Worm (Caenorhabditis elegans) whole organism, young adult: Measurements from ENCODE around the gene col-183.
A peak's percentile ranks its signal among the peaks of the same experiment; 100 is the strongest.
"Not testable (repeated sequence)": the region's sequence is repeated elsewhere in the genome, so short reads cannot be mapped to it uniquely, and the experiment has no call there.

ENCODE experiments used
- C17E4.6 ChIP-seq: fragments of 200-800 bp; sonication (Bioruptor generic); IDR thresholded peaks from 2 replicates; pipeline ENCODE4 v1.3.6; 2022; ENCODE audit warnings: missing genetic modification reagents, missing genetic modification characterization, missing compliant biosample characterization
- F22D6.2 ChIP-seq: sonication (generic microtip); optimal IDR thresholded peaks from 2 replicates; lab custom pipeline; 2016; ENCODE audit warnings: mild to moderate bottlenecking, missing genetic modification characterization, missing compliant biosample characterization
- F33H1.4 ChIP-seq: fragments of 200-800 bp; sonication (Bioruptor generic); IDR thresholded peaks from 2 replicates; pipeline ENCODE4 v1.3.6; 2022; ENCODE audit warnings: missing genetic modification reagents, missing genetic modification characterization, missing compliant biosample characterization
- F49E8.2 ChIP-seq: sonication (generic microtip); optimal IDR thresholded peaks from 3 replicates; lab custom pipeline; 2017; ENCODE audit warnings: missing genetic modification characterization, mild to moderate bottlenecking, missing compliant biosample characterization, antibody characterized with exemption, moderate library complexity; ENCODE audit not compliant: insufficient read depth
- F57C9.4 ChIP-seq: sonication (generic microtip); optimal IDR thresholded peaks from 2 replicates; lab custom pipeline; 2017; ENCODE audit warnings: mild to moderate bottlenecking, missing genetic modification characterization, missing compliant biosample characterization
- K12H6.12 ChIP-seq: fragments of 200-800 bp; sonication (Bioruptor generic); optimal IDR thresholded peaks from 2 replicates; lab custom pipeline; 2018; ENCODE audit warnings: mild to moderate bottlenecking, missing genetic modification characterization, missing compliant biosample characterization
- ama-1 ChIP-seq, 3 experiments: fragments of 150-350 bp in 1 of 3; sonication (generic microtip) in 2 of 3; optimal IDR thresholded peaks; 2 replicates each; lab custom pipeline; 2014 to 2018; ENCODE audit warnings: missing biosample characterization in 2 of 3, missing genetic modification characterization in 2 of 3, missing genetic modification reagents in 2 of 3
- aptf-3 ChIP-seq: fragments of 200-800 bp; sonication (Bioruptor generic); IDR thresholded peaks from 2 replicates; pipeline ENCODE4 v1.3.6; 2022; ENCODE audit warnings: missing genetic modification characterization, missing compliant biosample characterization
- atf-7 ChIP-seq: sonication (generic microtip); optimal IDR thresholded peaks from 2 replicates; lab custom pipeline; 2017; ENCODE audit warnings: mild to moderate bottlenecking, missing genetic modification characterization, missing compliant biosample characterization
- attf-6 ChIP-seq: fragments of 200-800 bp; sonication (Bioruptor generic); IDR thresholded peaks from 2 replicates; pipeline ENCODE4 v1.3.6; 2022; ENCODE audit warnings: missing genetic modification reagents, missing genetic modification characterization, missing compliant biosample characterization
- ceh-100 ChIP-seq: fragments of 200-800 bp; sonication (Bioruptor generic); IDR thresholded peaks from 2 replicates; pipeline ENCODE4 v1.3.6; 2022; ENCODE audit warnings: missing genetic modification reagents, missing genetic modification characterization, missing compliant biosample characterization
- ceh-27 ChIP-seq: fragments of 200-800 bp; sonication (Bioruptor generic); optimal IDR thresholded peaks from 2 replicates; lab custom pipeline; 2018; ENCODE audit warnings: mild to moderate bottlenecking, missing genetic modification characterization, moderate library complexity, missing compliant biosample characterization
- ceh-79 ChIP-seq: sonication (generic microtip); optimal IDR thresholded peaks from 2 replicates; lab custom pipeline; 2017; ENCODE audit warnings: mild to moderate bottlenecking, missing genetic modification characterization, missing compliant biosample characterization
- dpl-1 ChIP-seq: fragments of 150-350 bp; optimal IDR thresholded peaks from 2 replicates; lab custom pipeline; 2014; ENCODE audit warnings: missing biosample characterization, missing genetic modification reagents, missing genetic modification characterization
- egl-18 ChIP-seq: fragments of 200-800 bp; sonication (Bioruptor generic); IDR thresholded peaks from 2 replicates; pipeline ENCODE4 v1.3.6; 2022; ENCODE audit warnings: missing genetic modification reagents, missing genetic modification characterization, missing compliant biosample characterization
- egrh-3 ChIP-seq: fragments of 200-800 bp; sonication (Bioruptor generic); IDR thresholded peaks from 2 replicates; pipeline ENCODE4 v1.3.6; 2022; ENCODE audit warnings: missing genetic modification reagents, missing genetic modification characterization, missing compliant biosample characterization
- ekl-4 ChIP-seq: fragments of 200-800 bp; sonication (Bioruptor generic); IDR thresholded peaks from 2 replicates; pipeline ENCODE4 v1.3.6; 2022; ENCODE audit warnings: missing genetic modification reagents, missing genetic modification characterization, missing compliant biosample characterization
- hlh-12 ChIP-seq: sonication (generic microtip); optimal IDR thresholded peaks from 2 replicates; lab custom pipeline; 2016; ENCODE audit warnings: missing genetic modification characterization, missing compliant biosample characterization
- hmg-1.2 ChIP-seq: fragments of 200-800 bp; sonication (Bioruptor generic); IDR thresholded peaks from 2 replicates; pipeline ENCODE4 v1.3.6; 2022; ENCODE audit warnings: missing genetic modification reagents, missing genetic modification characterization, missing compliant biosample characterization
- let-526 ChIP-seq: fragments of 200-800 bp; sonication (Bioruptor generic); IDR thresholded peaks from 2 replicates; pipeline ENCODE4 v1.3.6; 2022; ENCODE audit warnings: missing genetic modification reagents, missing genetic modification characterization, missing compliant biosample characterization
- lin-35 ChIP-seq, 3 experiments: fragments of 150-350 bp in 2 of 3; sonication (generic microtip) in 1 of 3; optimal IDR thresholded peaks; 2 replicates each; lab custom pipeline; 2014 to 2018; ENCODE audit warnings: missing biosample characterization in 3 of 3, missing genetic modification characterization in 3 of 3, missing genetic modification reagents in 3 of 3
- lir-1 ChIP-seq: fragments of 200-800 bp; sonication (Bioruptor generic); conservative IDR thresholded peaks from 2 replicates; pipeline ENCODE4 v1.3.6; 2022; ENCODE audit warnings: missing genetic modification reagents, missing genetic modification characterization, missing compliant biosample characterization
- lsy-27 ChIP-seq: sonication (generic microtip); optimal IDR thresholded peaks from 2 replicates; lab custom pipeline; 2017; ENCODE audit warnings: missing genetic modification characterization, mild to moderate bottlenecking, missing compliant biosample characterization, antibody characterized with exemption, missing genotype, borderline replicate concordance; ENCODE audit not compliant: insufficient read depth
- madf-6 ChIP-seq: fragments of 200-800 bp; sonication (Bioruptor generic); IDR thresholded peaks from 2 replicates; pipeline ENCODE4 v1.3.6; 2022; ENCODE audit warnings: missing genetic modification reagents, missing genetic modification characterization, missing compliant biosample characterization
- madf-8 ChIP-seq: fragments of 200-800 bp; sonication (Bioruptor generic); conservative IDR thresholded peaks from 2 replicates; pipeline ENCODE4 v1.3.6; 2022; ENCODE audit warnings: missing genetic modification reagents, missing genetic modification characterization, missing compliant biosample characterization
- nfya-1 ChIP-seq: sonication (generic microtip); optimal IDR thresholded peaks from 2 replicates; lab custom pipeline; 2017; ENCODE audit warnings: antibody characterized with exemption, missing compliant biosample characterization, missing genetic modification characterization, borderline replicate concordance; ENCODE audit not compliant: insufficient read depth
- nhr-80 ChIP-seq: sonication (generic microtip); optimal IDR thresholded peaks from 2 replicates; lab custom pipeline; 2016; ENCODE audit warnings: missing genetic modification characterization, missing compliant biosample characterization
- rpc-1 ChIP-seq, 2 experiments: fragments of 150-350 bp in 1 of 2; sonication (generic microtip) in 1 of 2; optimal IDR thresholded peaks; 2 replicates each; lab custom pipeline; 2014 to 2018; ENCODE audit warnings: missing biosample characterization in 1 of 2, missing genetic modification characterization in 1 of 2, missing genetic modification reagents in 1 of 2, missing genotype in 1 of 2
- snpc-1.3 ChIP-seq: sonication (generic microtip); optimal IDR thresholded peaks from 2 replicates; lab custom pipeline; 2017; ENCODE audit warnings: missing genetic modification characterization, mild to moderate bottlenecking, missing compliant biosample characterization, antibody characterized with exemption, moderate library complexity, missing genotype, missing genetic modification reagents; ENCODE audit not compliant: insufficient read depth
- sptf-2 ChIP-seq: fragments of 200-800 bp; sonication (Bioruptor generic); optimal IDR thresholded peaks from 2 replicates; lab custom pipeline; 2018; ENCODE audit warnings: mild to moderate bottlenecking, missing genetic modification characterization, missing compliant biosample characterization
- tbp1 ChIP-seq: fragments of 200-800 bp; sonication (Bioruptor generic); optimal IDR thresholded peaks from 2 replicates; lab custom pipeline; 2018; ENCODE audit warnings: mild to moderate bottlenecking, missing genetic modification characterization, missing compliant biosample characterization
- unc-130 ChIP-seq: sonication (generic microtip); optimal IDR thresholded peaks from 2 replicates; lab custom pipeline; 2016; ENCODE audit warnings: missing genetic modification reagents, missing genetic modification characterization, missing compliant biosample characterization
- zim-3 ChIP-seq: sonication (generic microtip); optimal IDR thresholded peaks from 2 replicates; lab custom pipeline; 2017; ENCODE audit warnings: mild to moderate bottlenecking, missing genetic modification characterization, moderate library complexity, missing compliant biosample characterization
- ztf-26 ChIP-seq: sonication (generic microtip); optimal IDR thresholded peaks from 2 replicates; lab custom pipeline; 2017; ENCODE audit warnings: missing genetic modification characterization, missing compliant biosample characterization
- ztf-6 ChIP-seq: fragments of 200-800 bp; sonication (Bioruptor generic); IDR thresholded peaks from 2 replicates; pipeline ENCODE4 v1.3.6; 2022; ENCODE audit warnings: missing genetic modification reagents, missing genetic modification characterization, missing compliant biosample characterization

col-183 gene

DNA sequence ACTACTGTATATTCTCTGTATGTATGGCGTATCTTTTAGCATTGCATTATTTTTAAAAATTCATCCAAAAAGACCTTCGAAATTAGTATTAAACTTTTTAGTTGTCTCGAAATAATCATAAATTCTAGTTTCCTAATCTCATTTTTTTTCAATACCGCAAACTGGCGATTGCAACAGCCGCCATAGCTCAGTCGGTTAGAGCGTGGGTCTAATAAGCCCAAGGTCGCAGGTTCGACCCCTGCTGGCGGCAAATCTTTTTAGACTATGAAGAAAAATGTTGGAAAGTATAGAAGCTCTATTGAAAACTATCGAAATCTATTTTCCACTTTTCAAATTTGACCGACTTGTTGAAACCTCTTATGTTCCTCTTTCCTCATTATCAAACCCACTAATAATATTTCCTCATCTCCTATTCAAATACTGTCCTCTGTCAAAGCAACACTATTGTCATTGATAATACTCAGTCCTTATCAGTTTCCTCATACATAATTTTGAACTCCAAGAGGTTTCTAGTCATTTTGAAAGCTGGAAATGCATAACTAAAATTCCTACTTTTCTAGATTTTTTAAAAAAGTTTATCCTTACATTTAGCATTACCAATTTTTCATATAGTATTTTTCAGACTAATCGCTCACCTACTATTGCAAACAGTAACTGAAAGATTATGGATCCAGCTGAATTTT lies 31.6 kb downstream of the col-183 start, which contains the start of gene jmjd-3.3 (continued):
- no peak for TF ChIP-seq nfya-1 (tag; lab: Kevin White, UChicago)
- TF ChIP-seq lir-1 (GFP tag; lab: Robert Waterston, UW): no peak
- TF ChIP-seq ztf-6 (GFP tag; lab: Robert Waterston, UW): no peak
- TF ChIP-seq ztf-26 (tag; lab: Kevin White, UChicago): no peak
- no peak for TF ChIP-seq madf-8 (GFP tag; lab: Robert Waterston, UW)
- no peak for TF ChIP-seq let-526 (GFP tag; lab: Robert Waterston, UW)
- TF ChIP-seq ama-1 (optimal IDR thresholded peaks at IDR 0.05; lab: Kevin White, UChicago): no peak
- peak in 1 of 2 experiments; percentile 26 for TF ChIP-seq ama-1 (GFP tag; optimal IDR thresholded peaks at IDR 0.05; lab: Kevin White, UChicago)
- TF ChIP-seq aptf-3 (GFP tag; lab: Robert Waterston, UW): no peak

DNA sequence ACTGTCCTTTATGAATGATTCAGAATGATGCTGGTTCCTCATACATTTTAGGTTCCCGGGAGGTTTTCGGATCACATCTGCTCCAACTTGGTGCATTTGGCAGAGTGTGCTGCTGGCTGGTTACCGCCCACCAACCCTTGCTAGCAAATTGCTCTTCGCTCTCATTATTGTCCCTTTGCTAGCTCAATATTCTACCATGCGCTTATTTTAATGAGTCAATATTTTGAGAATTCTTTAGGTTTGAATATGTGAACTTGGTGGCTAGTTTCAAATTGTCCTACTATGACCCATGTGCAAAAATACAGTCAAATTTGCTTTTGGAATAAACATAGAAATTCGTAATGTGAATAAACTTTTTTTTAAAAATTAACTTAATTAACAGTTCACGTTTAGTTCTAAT lies 32.4 kb downstream of the col-183 start:
- TF ChIP-seq egrh-3 (GFP tag; lab: Robert Waterston, UW): no peak
- TF ChIP-seq atf-7 (tag; lab: Kevin White, UChicago): no peak
- no peak for TF ChIP-seq rpc-1 (optimal IDR thresholded peaks at IDR 0.05; lab: Kevin White, UChicago)
- TF ChIP-seq rpc-1 (tag; optimal IDR thresholded peaks at IDR 0.05; lab: Kevin White, UChicago): no peak
- TF ChIP-seq C17E4.6 (GFP tag; lab: Robert Waterston, UW): no peak
- no peak for TF ChIP-seq egl-18 (GFP tag; lab: Robert Waterston, UW)
- TF ChIP-seq, all 124 proteins: peak for 0

DNA sequence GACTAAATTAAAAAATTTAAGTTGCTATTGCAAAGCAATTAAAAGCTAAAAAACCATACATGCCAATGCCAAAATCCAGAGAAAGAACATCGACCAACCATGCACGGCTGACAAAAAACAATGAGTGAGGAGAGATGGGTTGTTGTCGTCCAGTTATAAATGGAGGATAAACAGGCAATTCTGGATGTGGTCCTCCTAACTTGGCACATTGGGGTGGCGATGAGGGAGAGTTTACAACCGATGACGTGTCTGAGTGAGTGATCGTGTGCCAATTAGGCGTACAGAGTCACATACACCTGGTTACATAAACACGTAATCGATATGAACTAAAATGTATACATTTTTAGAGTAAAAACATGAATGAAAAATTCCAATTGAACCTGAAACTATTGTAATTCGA lies 36.2 kb downstream of the col-183 start, which contains the start of gene C29F7.10:
TSS of gene C29F7.10 (minus strand) at position 101 of the 400 bp plus-strand sequence.
- TF ChIP-seq hmg-1.2, attf-6, ceh-100 (GFP tag; lab: Robert Waterston, UW): not testable (repeated sequence)

DNA sequence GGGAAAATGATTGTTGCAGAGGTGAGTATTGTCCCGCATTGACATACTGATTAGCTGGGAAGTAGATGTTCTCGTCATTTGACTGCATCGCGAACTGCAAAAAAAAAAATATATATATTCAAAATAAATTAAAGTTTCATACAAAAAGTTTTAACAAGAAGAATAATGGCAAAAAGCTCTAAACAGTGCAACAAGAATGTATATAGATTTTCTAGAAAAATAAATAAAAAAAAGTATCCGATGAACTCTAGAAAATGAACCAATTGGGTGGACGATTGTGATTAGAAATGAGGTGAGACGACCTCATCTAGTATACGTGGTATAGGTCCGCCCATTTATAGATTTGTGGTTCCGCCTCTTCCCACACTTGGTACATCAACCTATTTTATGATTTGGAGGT lies 38.8 kb downstream of the col-183 start, which contains the start of gene fkh-4:
TSS of gene fkh-4 (minus strand) at position 101 of the 400 bp plus-strand sequence.
- not testable (repeated sequence) for TF ChIP-seq lsy-27; K12H6.12; dpl-1 (GFP tag; lab: Kevin White, UChicago)

DNA sequence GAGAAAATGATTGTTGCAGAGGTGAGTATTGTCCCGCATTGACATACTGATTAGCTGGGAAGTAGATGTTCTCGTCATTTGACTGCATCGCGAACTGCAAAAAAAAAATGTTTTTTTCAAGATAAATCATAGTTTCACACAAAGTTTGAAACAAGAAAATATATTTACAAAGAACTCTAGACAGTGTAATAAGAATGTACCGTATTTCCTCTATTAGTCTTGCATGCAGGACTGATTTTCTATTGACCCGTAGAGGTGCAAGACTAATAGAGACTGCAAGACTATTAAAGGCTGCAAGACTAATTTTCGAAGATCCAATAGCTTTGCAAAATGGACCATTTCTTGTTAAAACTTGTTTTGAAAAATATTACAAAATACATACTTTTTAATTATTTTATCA lies 44.2 kb downstream of the col-183 start, which contains the start of gene fkh-3:
TSS of gene fkh-3 (minus strand) at position 101 of the 400 bp plus-strand sequence.
- TF ChIP-seq F57C9.4 (tag; lab: Kevin White, UChicago) (no peak), nhr-80 (tag; lab: Kevin White, UChicago) (no peak), ceh-27 (no peak), F33H1.4 (GFP tag; lab: Robert Waterston, UW) (no peak), ekl-4 (GFP tag; lab: Robert Waterston, UW) (no peak), lsy-27 (no peak), madf-6 (GFP tag; lab: Robert Waterston, UW) (no peak), ceh-79 (tag; lab: Kevin White, UChicago) (no peak), F49E8.2 (tag; lab: Kevin White, UChicago) (no peak), sptf-2 (GFP tag; lab: Kevin White, UChicago) (no peak), zim-3 (no peak), lin-35 (GFP tag; optimal IDR thresholded peaks at IDR 0.05; lab: Kevin White, UChicago) (no peak), tbp1 (GFP tag; lab: Kevin White, UChicago) (no peak), snpc-1.3 (tag; lab: Kevin White, UChicago) (no peak), F22D6.2 (tag; lab: Kevin White, UChicago) (no peak), hlh-12 (tag; lab: Kevin White, UChicago) (no peak), unc-130 (GFP tag; lab: Kevin White, UChicago) (no peak)
